Worm (Caenorhabditis elegans) whole organism, early embryonic: ENCODE results near the gene inos-1.

Experiments used
- F13C5.2 ChIP-seq: sonication (generic microtip); optimal IDR thresholded peaks from 2 replicates; lab custom pipeline; 2017; ENCODE audit warnings: mild to moderate bottlenecking, missing genetic modification characterization, inconsistent platforms, missing compliant biosample characterization
- ama-1 ChIP-seq: fragments of 150-350 bp; optimal IDR thresholded peaks from 2 replicates; lab custom pipeline; 2014
- ceh-13 ChIP-seq: fragments of 200-800 bp; sonication (Bioruptor generic); optimal IDR thresholded peaks from 2 replicates; lab custom pipeline; 2018; ENCODE audit warnings: mild to moderate bottlenecking, missing genetic modification characterization, missing compliant biosample characterization
- ets-7 ChIP-seq: sonication (generic microtip); optimal IDR thresholded peaks from 2 replicates; lab custom pipeline; 2016; ENCODE audit warnings: missing genotype, missing genetic modification characterization, missing compliant biosample characterization
- flt-1 ChIP-seq: fragments of 200-800 bp; sonication (Bioruptor generic); IDR thresholded peaks from 2 replicates; pipeline ENCODE4 v1.3.6; 2022; ENCODE audit warnings: missing genetic modification characterization, missing compliant biosample characterization
- scrt-1 ChIP-seq: fragments of 200-800 bp; sonication (Bioruptor generic); IDR thresholded peaks from 2 replicates; pipeline ENCODE4 v1.3.6; 2022; ENCODE audit warnings: missing genetic modification characterization, missing compliant biosample characterization
- tra-4 ChIP-seq: sonication (generic microtip); optimal IDR thresholded peaks from 2 replicates; lab custom pipeline; 2017; ENCODE audit warnings: missing genetic modification characterization, missing compliant biosample characterization

DNA sequence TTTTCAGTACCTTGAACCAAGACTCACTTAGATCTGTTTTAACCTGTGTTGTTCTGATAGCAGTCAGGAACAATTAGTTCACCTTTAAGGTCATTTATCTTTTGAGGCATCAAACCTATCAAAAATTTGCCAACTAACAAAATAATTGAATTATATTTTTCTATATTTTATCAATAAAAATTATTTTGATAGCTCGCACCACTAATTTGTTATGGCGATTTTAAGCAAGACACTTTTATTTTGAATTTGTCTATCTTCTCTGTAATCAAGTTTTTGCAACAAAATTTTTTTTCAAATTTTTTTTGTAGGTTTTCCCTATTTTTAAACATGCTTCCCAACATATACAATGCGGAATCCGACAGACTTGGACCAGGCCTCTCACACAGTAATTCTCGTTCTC is 11.5 kb downstream of the inos-1 start, which contains the start of gene kel-1:
- no peak for TF ChIP-seq ets-7 (tag; lab: Kevin White, UChicago)
- TF ChIP-seq F13C5.2 (tag; lab: Kevin White, UChicago) = no peak
- no peak for TF ChIP-seq ama-1 (lab: Kevin White, UChicago)
- no peak for TF ChIP-seq tra-4
- no peak for TF ChIP-seq ceh-13 (GFP tag; lab: Kevin White, UChicago)
- TF ChIP-seq flt-1 (GFP tag; lab: Robert Waterston, UW) = no peak
- no peak for TF ChIP-seq scrt-1 (GFP tag; lab: Robert Waterston, UW)
